Worm (Caenorhabditis elegans): Measurements from ENCODE around the gene nhr-130.
A peak's percentile ranks its signal among the peaks of the same experiment; 100 is the strongest.

nhr-130 gene

DNA sequence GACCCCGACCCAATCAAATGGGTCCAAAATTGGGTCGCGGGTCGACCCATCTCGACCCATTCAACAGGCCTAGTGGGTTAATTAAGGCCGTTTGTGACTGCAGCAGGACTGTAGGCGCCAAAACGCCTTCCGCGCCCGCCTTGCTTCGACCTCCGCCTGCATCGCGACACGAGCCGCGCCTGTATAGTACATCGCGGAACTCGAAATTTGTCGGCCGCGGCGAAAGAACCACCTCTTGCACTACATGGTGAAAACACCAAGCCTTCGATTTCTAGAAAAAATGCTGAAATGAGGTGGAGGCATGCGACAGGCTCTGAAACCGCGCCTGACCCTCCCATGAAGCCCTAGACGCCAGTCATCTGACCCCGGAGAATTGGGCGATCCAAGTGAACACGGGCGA, 4.8 kb upstream of the nhr-130 start:
- 0 out of 2 replicates have a peak, but pooled peaks have one; percentile 63 for TF ChIP-seq egl-43 (GFP tag; IDR thresholded peaks at IDR 0.05)
- peak; percentile 64 for TF ChIP-seq set-16 (GFP tag; IDR thresholded peaks at IDR 0.05)
- TF ChIP-seq lin-1 (GFP tag; IDR thresholded peaks at IDR 0.05): no peak
- TF ChIP-seq aha-1 (tag): peak; percentile 11
- TF ChIP-seq lim-7 (GFP tag; IDR thresholded peaks at IDR 0.05): 0 out of 2 replicates have a peak, but pooled peaks have one; percentile 3
- TF ChIP-seq nhr-42 (GFP tag; IDR thresholded peaks at IDR 0.05): no peak
- no peak for TF ChIP-seq gei-8 (GFP tag; optimal IDR thresholded peaks at IDR 0.05)
- no peak for TF ChIP-seq pha-4 (GFP tag; IDR thresholded peaks at IDR 0.05)
- no peak for TF ChIP-seq pha-4 (tag; optimal IDR thresholded peaks at IDR 0.05)
- TF ChIP-seq hmg-1.1 (GFP tag; IDR thresholded peaks at IDR 0.05): no peak
- TF ChIP-seq lin-39 (tag; optimal IDR thresholded peaks at IDR 0.05): no peak
- TF ChIP-seq mxl-3 (GFP tag; optimal IDR thresholded peaks at IDR 0.05): no peak

DNA sequence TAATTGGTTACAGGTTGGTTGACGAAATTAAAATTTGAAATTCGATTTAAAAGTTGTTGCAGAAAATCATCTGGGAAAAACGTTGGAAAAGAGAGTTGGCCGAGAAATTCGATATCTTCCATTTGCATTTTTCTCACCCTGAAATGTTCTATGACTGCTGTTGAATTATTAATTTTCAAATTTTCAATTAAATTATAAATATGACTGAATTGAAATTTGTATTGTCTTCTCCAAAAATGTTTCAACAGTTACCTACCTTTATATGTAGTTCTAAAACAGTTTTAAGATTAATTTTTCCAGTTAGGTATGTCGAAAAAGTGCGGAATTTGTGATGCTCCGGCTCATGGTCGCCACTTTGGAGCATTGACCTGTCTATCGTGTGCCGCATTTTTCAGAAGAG, 3.5 kb upstream of the nhr-130 start, which contains the start of gene nhr-211:
TSS of gene nhr-211 (plus strand) at position 301 of the 400 bp plus-strand sequence.
- TF ChIP-seq ZK546.5 (tag; optimal IDR thresholded peaks at IDR 0.05) (no peak), nhr-10 (tag; optimal IDR thresholded peaks at IDR 0.05) (no peak), T20F7.1 (GFP tag; optimal IDR thresholded peaks at IDR 0.05) (no peak), ama-1 (optimal IDR thresholded peaks at IDR 0.05) (no peak), mes-2 (tag; optimal IDR thresholded peaks at IDR 0.05; ENCODE audit: poor library complexity, severe bottlenecking) (no peak), mep-1 (tag; optimal IDR thresholded peaks at IDR 0.05) (no peak)

DNA sequence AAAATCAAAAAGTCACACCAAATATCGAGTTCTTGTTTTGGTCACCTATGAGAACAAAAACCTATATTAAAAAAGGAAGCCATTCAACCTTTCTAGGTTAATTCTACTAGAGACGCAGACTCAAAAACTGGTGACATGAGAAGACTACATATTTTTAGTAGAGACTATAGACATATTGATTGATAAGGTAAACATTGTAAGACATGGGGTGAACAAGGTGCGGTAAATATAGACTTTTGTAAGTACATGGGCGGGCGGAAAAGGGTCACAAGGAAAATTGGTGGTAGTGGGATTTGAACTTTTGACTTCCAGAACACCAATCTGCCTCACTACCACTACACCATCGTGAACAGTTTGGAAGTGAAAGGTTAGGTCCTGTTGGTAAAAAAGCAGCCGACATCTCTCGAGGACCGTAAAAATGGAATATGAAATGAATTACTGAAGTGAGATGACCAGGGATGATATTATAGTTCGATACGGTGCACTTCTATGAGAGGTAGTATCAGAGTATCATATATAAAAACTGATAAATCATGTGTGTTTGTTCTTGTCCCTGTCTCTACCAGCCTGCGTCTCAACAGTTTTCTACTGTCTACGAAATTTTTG, 1.2 kb upstream of the nhr-130 start, which contains the start of gene nhr-212:
TSS of gene nhr-212 (plus strand) at position 573 of the 606 bp plus-strand sequence.
- TF ChIP-seq madf-9 (GFP tag; conservative IDR thresholded peaks at IDR 0.05): no peak
- peak; percentile 82 for TF ChIP-seq nhr-28 (tag; optimal IDR thresholded peaks at IDR 0.05)
- TF ChIP-seq php-3 (GFP tag; IDR thresholded peaks at IDR 0.05): 0 out of 2 replicates have a peak, but pooled peaks have one; percentile 10
- no peak for TF ChIP-seq hif-1 (tag; optimal IDR thresholded peaks at IDR 0.05)
- TF ChIP-seq daf-16 (GFP tag; optimal IDR thresholded peaks at IDR 0.05): no peak
- TF ChIP-seq daf-16 (tag; optimal IDR thresholded peaks at IDR 0.05): peak; percentile 47
- TF ChIP-seq snpc-4 (tag; optimal IDR thresholded peaks at IDR 0.05): no peak
- peak; percentile 13 for TF ChIP-seq pqm-1 (tag; optimal IDR thresholded peaks at IDR 0.05)
- TF ChIP-seq ceh-62 (tag; optimal IDR thresholded peaks at IDR 0.05): no peak
- TF ChIP-seq dve-1 (tag; optimal IDR thresholded peaks at IDR 0.05; ENCODE audit: insufficient read depth): peak; percentile 45
- no peak for TF ChIP-seq fos-1 (tag; optimal IDR thresholded peaks at IDR 0.05)
- TF ChIP-seq nhr-48 (tag; optimal IDR thresholded peaks at IDR 0.05): no peak
- peak; percentile 26 for TF ChIP-seq hlh-11 (tag; optimal IDR thresholded peaks at IDR 0.05)
- TF ChIP-seq hlh-30 (tag; optimal IDR thresholded peaks at IDR 0.05; ENCODE audit: insufficient read depth): peak; percentile 28
- TF ChIP-seq unc-62 (GFP tag; optimal IDR thresholded peaks at IDR 0.05 in 1 of 2): no peak
- TF ChIP-seq unc-62 (tag; optimal IDR thresholded peaks at IDR 0.05): no peak
- 0 out of 2 replicates have a peak, but pooled peaks have one; percentile 16 for TF ChIP-seq tra-1 (GFP tag; IDR thresholded peaks at IDR 0.05)
- TF ChIP-seq Y5F2A.4 (GFP tag; optimal IDR thresholded peaks at IDR 0.05): no peak
- TF ChIP-seq Y75B8A.6 (GFP tag; IDR thresholded peaks at IDR 0.05): no peak
- peak; percentile 25; the same call in 1 of the 2 replicates for TF ChIP-seq dmd-6 (GFP tag; IDR thresholded peaks at IDR 0.05)
